Worm (Caenorhabditis elegans) whole organism, midembryonic: Measurements from ENCODE around the gene F35G2.5.

Source experiments
- T22C8.4 ChIP-seq: fragments of 200-800 bp; sonication (Bioruptor generic); IDR thresholded peaks from 2 replicates; pipeline ENCODE4 v1.3.6; 2022; ENCODE audit warnings: missing genetic modification characterization, missing compliant biosample characterization
- cog-1 ChIP-seq: sonication (generic microtip); optimal IDR thresholded peaks from 2 replicates; lab custom pipeline; 2016; ENCODE audit warnings: missing genetic modification characterization, missing compliant biosample characterization
- flt-1 ChIP-seq: fragments of 200-800 bp; sonication (Bioruptor generic); IDR thresholded peaks from 2 replicates; pipeline ENCODE4 v1.3.6; 2022; ENCODE audit warnings: missing genetic modification characterization, missing compliant biosample characterization
- klf-2 ChIP-seq: fragments of 200-800 bp; sonication (Bioruptor generic); conservative IDR thresholded peaks from 2 replicates; pipeline ENCODE4 v1.3.6; 2022; ENCODE audit warnings: missing genetic modification reagents, missing genetic modification characterization, missing compliant biosample characterization
- med-1 ChIP-seq: sonication (generic microtip); optimal IDR thresholded peaks from 2 replicates; lab custom pipeline; 2017; ENCODE audit warnings: missing genetic modification characterization, mild to moderate bottlenecking, missing compliant biosample characterization, antibody characterized with exemption, missing genetic modification reagents; ENCODE audit not compliant: insufficient read depth
- ref-1 ChIP-seq: fragments of 200-800 bp; sonication (Bioruptor generic); conservative IDR thresholded peaks from 2 replicates; pipeline ENCODE4 v1.3.6; 2022; ENCODE audit warnings: missing genetic modification reagents, missing genetic modification characterization, missing compliant biosample characterization
- tab-1 ChIP-seq: fragments of 200-800 bp; sonication (Bioruptor generic); IDR thresholded peaks from 2 replicates; pipeline ENCODE4 v1.3.6; 2022; ENCODE audit warnings: missing genetic modification characterization, missing compliant biosample characterization
- ztf-23 ChIP-seq: fragments of 200-800 bp; sonication (Bioruptor generic); IDR thresholded peaks from 2 replicates; pipeline ENCODE4 v1.3.6; 2022; ENCODE audit warnings: missing genetic modification reagents, missing genetic modification characterization, missing compliant biosample characterization
- ztf-29 ChIP-seq: fragments of 200-800 bp; sonication (Bioruptor generic); IDR thresholded peaks from 2 replicates; pipeline ENCODE4 v1.3.6; 2022; ENCODE audit warnings: missing genetic modification reagents, missing genetic modification characterization, missing compliant biosample characterization

Gene F35G2.5

ce11 chrIV:12215762-12216295, 3.6 kb upstream of the F35G2.5 start, which contains the start of gene phy-2:
Gene phy-2, minus strand, starts transcription at chrIV:12215987.
- no peak for TF ChIP-seq cog-1 (tag; lab: Kevin White, UChicago)
- TF ChIP-seq ztf-29 (GFP tag; lab: Robert Waterston, UW), result no peak
- no peak for TF ChIP-seq tab-1 (GFP tag; lab: Robert Waterston, UW)
- TF ChIP-seq T22C8.4 (GFP tag; lab: Robert Waterston, UW), result no peak
- TF ChIP-seq med-1 (GFP tag; lab: Kevin White, UChicago), result no peak
- no peak for TF ChIP-seq flt-1
- TF ChIP-seq klf-2 (GFP tag; lab: Robert Waterston, UW), result no peak
- TF ChIP-seq ref-1, result no peak
- no peak for TF ChIP-seq ztf-23 (GFP tag; lab: Robert Waterston, UW)

ce11 chrIV:12217142-12217541, 2.3 kb upstream of the F35G2.5 start:
- no peak for TF ChIP-seq ztf-29 (GFP tag; lab: Robert Waterston, UW)
- TF ChIP-seq med-1 (GFP tag; lab: Kevin White, UChicago), result no peak
- TF ChIP-seq flt-1, result no peak
- no peak for TF ChIP-seq ztf-23 (GFP tag; lab: Robert Waterston, UW)
- no peak for TF ChIP-seq T22C8.4 (GFP tag; lab: Robert Waterston, UW)
- no peak for TF ChIP-seq ref-1
- no peak for TF ChIP-seq cog-1 (tag; lab: Kevin White, UChicago)
- no peak for TF ChIP-seq tab-1 (GFP tag; lab: Robert Waterston, UW)
- no peak for TF ChIP-seq klf-2 (GFP tag; lab: Robert Waterston, UW)

- TF ChIP-seq ref-1 (no peak), T22C8.4 (GFP tag; lab: Robert Waterston, UW) (no peak), klf-2 (GFP tag; lab: Robert Waterston, UW) (no peak), flt-1 (no peak), cog-1 (tag; lab: Kevin White, UChicago) (no peak), ztf-23 (GFP tag; lab: Robert Waterston, UW) (no peak), tab-1 (GFP tag; lab: Robert Waterston, UW) (no peak), med-1 (GFP tag; lab: Kevin White, UChicago) (no peak), ztf-29 (GFP tag; lab: Robert Waterston, UW) (no peak)
Measured at ce11 chrIV:12218253-12218652, 1.2 kb upstream of the F35G2.5 start.

ce11 chrIV:12227012-12227411, 7.6 kb downstream of the F35G2.5 start, which contains the start of gene mlt-3:
Gene mlt-3, minus strand, starts transcription at chrIV:12227112.
- TF ChIP-seq flt-1, result no peak
- no peak for TF ChIP-seq cog-1 (tag; lab: Kevin White, UChicago)

ce11 chrIV:12229679-12230078, 10.3 kb downstream of the F35G2.5 start, which contains the start of gene sre-18:
Gene sre-18, minus strand, starts transcription at chrIV:12229779.
- TF ChIP-seq ztf-23 (GFP tag; lab: Robert Waterston, UW) (no peak), tab-1 (GFP tag; lab: Robert Waterston, UW) (no peak), cog-1 (tag; lab: Kevin White, UChicago) (no peak), ref-1 (no peak), med-1 (GFP tag; lab: Kevin White, UChicago) (no peak), T22C8.4 (GFP tag; lab: Robert Waterston, UW) (no peak), ztf-29 (GFP tag; lab: Robert Waterston, UW) (no peak), flt-1 (no peak), klf-2 (GFP tag; lab: Robert Waterston, UW) (no peak)

ce11 chrIV:12236011-12236410, 16.6 kb downstream of the F35G2.5 start, which contains the start of gene sre-16:
Gene sre-16, minus strand, starts transcription at chrIV:12236111.
- no peak for TF ChIP-seq ref-1
- no peak for TF ChIP-seq flt-1
- no peak for TF ChIP-seq cog-1 (tag; lab: Kevin White, UChicago)

ce11 chrIV:12238851-12239250, 19.4 kb downstream of the F35G2.5 start, which contains the start of gene sre-19:
Gene sre-19, minus strand, starts transcription at chrIV:12238951.
- TF ChIP-seq med-1 (GFP tag; lab: Kevin White, UChicago) (no peak), klf-2 (GFP tag; lab: Robert Waterston, UW) (no peak), ztf-29 (GFP tag; lab: Robert Waterston, UW) (no peak), tab-1 (GFP tag; lab: Robert Waterston, UW) (no peak), ref-1 (no peak), T22C8.4 (GFP tag; lab: Robert Waterston, UW) (no peak), flt-1 (no peak), ztf-23 (GFP tag; lab: Robert Waterston, UW) (no peak), cog-1 (tag; lab: Kevin White, UChicago) (no peak)

- TF ChIP-seq flt-1 (no peak), tab-1 (GFP tag; lab: Robert Waterston, UW) (no peak)
Measured at ce11 chrIV:12244706-12245105, 25.3 kb downstream of the F35G2.5 start, which contains the start of gene sre-15. Gene sre-15, minus strand, starts transcription at chrIV:12244806.

- TF ChIP-seq cog-1 (tag; lab: Kevin White, UChicago) (no peak), flt-1 (no peak), ref-1 (no peak)
Measured at ce11 chrIV:12252579-12252978, 33.2 kb downstream of the F35G2.5 start, which contains the start of gene dnj-26. Gene dnj-26, minus strand, starts transcription at chrIV:12252679.

- TF ChIP-seq ref-1 (no peak), tab-1 (GFP tag; lab: Robert Waterston, UW) (no peak), klf-2 (GFP tag; lab: Robert Waterston, UW) (no peak), flt-1 (no peak), T22C8.4 (GFP tag; lab: Robert Waterston, UW) (no peak), ztf-29 (GFP tag; lab: Robert Waterston, UW) (no peak), med-1 (GFP tag; lab: Kevin White, UChicago) (no peak), cog-1 (tag; lab: Kevin White, UChicago) (no peak), ztf-23 (GFP tag; lab: Robert Waterston, UW) (no peak)
Measured at ce11 chrIV:12259161-12259870, 39.9 kb downstream of the F35G2.5 start, which contains the start of gene Y39C12A.9. Gene Y39C12A.9, minus strand, starts transcription at chrIV:12259211.
